Worm (Caenorhabditis elegans): ENCODE results near the gene F11C1.4.

DNA sequence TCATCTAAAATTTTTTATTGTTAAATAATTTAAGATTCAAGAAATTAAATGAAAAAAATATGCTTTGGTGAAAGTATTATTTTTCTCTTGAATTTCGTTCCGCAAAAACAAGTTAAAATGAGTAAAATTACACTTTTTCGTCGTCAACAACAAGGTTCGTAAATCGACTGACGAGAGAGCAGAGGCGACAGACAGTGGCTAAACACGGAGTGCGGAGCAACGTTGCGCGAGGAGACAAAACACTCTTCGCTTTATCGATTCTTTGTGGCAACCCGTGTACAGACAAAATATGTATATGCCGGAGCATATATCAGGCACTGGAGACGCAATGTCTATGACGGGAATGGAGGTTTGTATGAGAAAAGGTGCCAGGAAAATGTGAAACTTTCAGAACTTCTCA lies 12.3 kb downstream of the F11C1.4 start, which contains the start of gene F11C1.7:
- no peak for TF ChIP-seq ztf-22 (GFP tag; optimal IDR thresholded peaks at IDR 0.05)
- no peak for TF ChIP-seq nhr-90 (tag; optimal IDR thresholded peaks at IDR 0.05)
- TF ChIP-seq K12H6.12 (tag; optimal IDR thresholded peaks at IDR 0.05), result no peak
- peak; percentile 86 for TF ChIP-seq attf-3 (GFP tag; conservative IDR thresholded peaks at IDR 0.05)
- TF ChIP-seq pha-4 (tag; optimal IDR thresholded peaks at IDR 0.05), result no peak
- TF ChIP-seq chd-7 (tag; optimal IDR thresholded peaks at IDR 0.05), result no peak
